Worm (Caenorhabditis elegans) whole organism, L3 larva: ENCODE measurements around the gene lido-2.

Experiments used
- R02D3.7 ChIP-seq: fragments of 150-350 bp; optimal IDR thresholded peaks from 2 replicates; lab custom pipeline; 2014; ENCODE audit warnings: missing biosample characterization, missing genetic modification characterization
- ZK546.5 ChIP-seq: sonication (generic microtip); optimal IDR thresholded peaks from 2 replicates; lab custom pipeline; 2017; ENCODE audit warnings: missing biosample characterization, missing genetic modification characterization
- aly-2 ChIP-seq: fragments of 150-350 bp; optimal IDR thresholded peaks from 2 replicates; lab custom pipeline; 2014; ENCODE audit warnings: missing biosample characterization, missing genetic modification characterization
- ceh-16 ChIP-seq: sonication (generic microtip); optimal IDR thresholded peaks from 2 replicates; lab custom pipeline; 2017; ENCODE audit warnings: missing biosample characterization, missing genetic modification characterization
- ceh-28 ChIP-seq: fragments of 150-350 bp; optimal IDR thresholded peaks from 2 replicates; lab custom pipeline; 2014; ENCODE audit warnings: missing biosample characterization, missing genetic modification reagents, missing genetic modification characterization
- ceh-9 ChIP-seq: sonication (generic microtip); optimal IDR thresholded peaks from 2 replicates; lab custom pipeline; 2018; ENCODE audit warnings: missing biosample characterization, missing genetic modification characterization
- daf-12 ChIP-seq: fragments of 150-350 bp; optimal IDR thresholded peaks from 2 replicates; lab custom pipeline; 2014; ENCODE audit warnings: missing biosample characterization, missing genetic modification reagents, missing genetic modification characterization
- egl-27 ChIP-seq: sonication (generic microtip); optimal IDR thresholded peaks from 4 replicates; lab custom pipeline; 2017; ENCODE audit warnings: missing biosample characterization, missing genetic modification reagents, missing genetic modification characterization
- egl-5 ChIP-seq: fragments of 150-350 bp; optimal IDR thresholded peaks from 2 replicates; lab custom pipeline; 2017; ENCODE audit warnings: missing biosample characterization, missing genetic modification reagents, missing genetic modification characterization, inconsistent platforms
- elt-1 ChIP-seq: fragments of 150-350 bp; optimal IDR thresholded peaks from 2 replicates; lab custom pipeline; 2014; ENCODE audit warnings: missing biosample characterization, missing genetic modification characterization
- elt-2 ChIP-seq: sonication (generic microtip); optimal IDR thresholded peaks from 2 replicates; lab custom pipeline; 2016; ENCODE audit warnings: missing genetic modification reagents, mild to moderate bottlenecking, missing genetic modification characterization, missing compliant biosample characterization
- elt-3 ChIP-seq, 3 experiments: fragments of 150-350 bp in 1 of 3; sonication (generic microtip) in 2 of 3; optimal IDR thresholded peaks; 2 replicates in 2 of 3; 4 replicates in 1 of 3; lab custom pipeline; 2014 to 2017; ENCODE audit warnings: missing biosample characterization in 3 of 3, missing genetic modification characterization in 3 of 3
- eor-1 ChIP-seq, 2 experiments: fragments of 150-350 bp; optimal IDR thresholded peaks; 2 replicates each; lab custom pipeline; 2014 to 2018; ENCODE audit warnings: missing biosample characterization in 2 of 2, missing genetic modification characterization in 2 of 2
- fkh-10 ChIP-seq: sonication (generic microtip); optimal IDR thresholded peaks from 2 replicates; lab custom pipeline; 2017; ENCODE audit warnings: missing biosample characterization, missing genetic modification reagents, missing genetic modification characterization
- fkh-2 ChIP-seq: fragments of 150-350 bp; optimal IDR thresholded peaks from 2 replicates; lab custom pipeline; 2014; ENCODE audit warnings: missing biosample characterization, missing genetic modification reagents, missing genetic modification characterization
- hmg-11 ChIP-seq: sonication (generic microtip); optimal IDR thresholded peaks from 2 replicates; lab custom pipeline; 2016; ENCODE audit warnings: missing genetic modification characterization, missing compliant biosample characterization
- jun-1 ChIP-seq: fragments of 150-350 bp; optimal IDR thresholded peaks from 2 replicates; lab custom pipeline; 2014; ENCODE audit warnings: missing biosample characterization, missing genetic modification reagents, missing genetic modification characterization
- lin-15B ChIP-seq: fragments of 150-350 bp; optimal IDR thresholded peaks from 2 replicates; lab custom pipeline; 2014; ENCODE audit warnings: missing biosample characterization, missing genetic modification characterization
- lin-39 ChIP-seq: fragments of 150-350 bp; optimal IDR thresholded peaks from 2 replicates; lab custom pipeline; 2018; ENCODE audit warnings: missing biosample characterization, missing genetic modification reagents, missing genetic modification characterization
- lsy-12 ChIP-seq: sonication (generic microtip); optimal IDR thresholded peaks from 2 replicates; lab custom pipeline; 2016; ENCODE audit warnings: mild to moderate bottlenecking, missing genetic modification characterization, missing compliant biosample characterization
- mdl-1 ChIP-seq: fragments of 150-350 bp; optimal IDR thresholded peaks from 2 replicates; lab custom pipeline; 2014; ENCODE audit warnings: missing biosample characterization, missing genetic modification characterization
- mml-1 ChIP-seq: fragments of 150-350 bp; sonication (generic microtip); optimal IDR thresholded peaks from 3 replicates; lab custom pipeline; 2014; ENCODE audit warnings: missing biosample characterization, missing genetic modification characterization
- nfya-1 ChIP-seq: sonication (generic microtip); optimal IDR thresholded peaks from 2 replicates; lab custom pipeline; 2017; ENCODE audit warnings: missing genetic modification characterization, mild to moderate bottlenecking, missing compliant biosample characterization, antibody characterized with exemption, moderate library complexity; ENCODE audit not compliant: insufficient read depth
- nhr-11 ChIP-seq: fragments of 150-350 bp; optimal IDR thresholded peaks from 2 replicates; lab custom pipeline; 2014; ENCODE audit warnings: missing biosample characterization, missing genetic modification characterization
- nhr-12 ChIP-seq: fragments of 150-350 bp; optimal IDR thresholded peaks from 2 replicates; lab custom pipeline; 2014; ENCODE audit warnings: missing biosample characterization, missing genetic modification characterization
- nhr-237 ChIP-seq: fragments of 150-350 bp; optimal IDR thresholded peaks from 2 replicates; lab custom pipeline; 2014; ENCODE audit warnings: missing biosample characterization, missing genetic modification characterization
- nhr-28 ChIP-seq: fragments of 150-350 bp; optimal IDR thresholded peaks from 2 replicates; lab custom pipeline; 2014; ENCODE audit warnings: missing biosample characterization, missing genetic modification characterization
- nhr-43 ChIP-seq: sonication (generic microtip); optimal IDR thresholded peaks from 2 replicates; lab custom pipeline; 2016; ENCODE audit warnings: mild to moderate bottlenecking, missing genetic modification characterization, missing compliant biosample characterization; ENCODE audit not compliant: poor library complexity, severe bottlenecking
- nhr-67 ChIP-seq: fragments of 150-350 bp; optimal IDR thresholded peaks from 2 replicates; lab custom pipeline; 2014; ENCODE audit warnings: missing biosample characterization, missing genetic modification characterization
- nhr-76 ChIP-seq: fragments of 150-350 bp; sonication (generic microtip); optimal IDR thresholded peaks from 5 replicates; lab custom pipeline; 2014; ENCODE audit warnings: missing biosample characterization, missing genetic modification characterization
- nhr-77 ChIP-seq: fragments of 150-350 bp; optimal IDR thresholded peaks from 2 replicates; lab custom pipeline; 2014; ENCODE audit warnings: missing biosample characterization, missing genetic modification characterization
- pha-4 ChIP-seq: fragments of 150-350 bp; optimal IDR thresholded peaks from 2 replicates; lab custom pipeline; 2014; ENCODE audit warnings: missing biosample characterization, missing genetic modification reagents, missing genetic modification characterization
- pqm-1 ChIP-seq: fragments of 150-350 bp; optimal IDR thresholded peaks from 2 replicates; lab custom pipeline; 2017; ENCODE audit warnings: missing biosample characterization, missing genetic modification characterization, inconsistent platforms
- sea-2 ChIP-seq: fragments of 150-350 bp; sonication (generic microtip); optimal IDR thresholded peaks from 4 replicates; lab custom pipeline; 2014; ENCODE audit warnings: missing biosample characterization, missing genetic modification reagents, missing genetic modification characterization
- skn-1 ChIP-seq: fragments of 150-350 bp; optimal IDR thresholded peaks from 2 replicates; lab custom pipeline; 2014; ENCODE audit warnings: missing biosample characterization, missing genetic modification characterization
- snpc-4 ChIP-seq: fragments of 150-350 bp; optimal IDR thresholded peaks from 2 replicates; lab custom pipeline; 2014; ENCODE audit warnings: missing biosample characterization, missing genetic modification characterization
- tbx-2 ChIP-seq: sonication (generic microtip); optimal IDR thresholded peaks from 2 replicates; lab custom pipeline; 2016; ENCODE audit warnings: mild to moderate bottlenecking, missing genetic modification characterization, missing compliant biosample characterization
- unc-62 ChIP-seq: fragments of 150-350 bp; sonication (generic microtip); optimal IDR thresholded peaks from 4 replicates; lab custom pipeline; 2014; ENCODE audit warnings: missing biosample characterization, missing genetic modification reagents, missing genetic modification characterization
- zag-1 ChIP-seq: fragments of 150-350 bp; optimal IDR thresholded peaks from 2 replicates; lab custom pipeline; 2014; ENCODE audit warnings: missing biosample characterization, missing genetic modification characterization
- ztf-11 ChIP-seq: fragments of 150-350 bp; optimal IDR thresholded peaks from 2 replicates; lab custom pipeline; 2014; ENCODE audit warnings: missing biosample characterization, missing genetic modification characterization
- ztf-4 ChIP-seq: fragments of 150-350 bp; optimal IDR thresholded peaks from 2 replicates; lab custom pipeline; 2014; ENCODE audit warnings: missing biosample characterization, missing genetic modification characterization

Gene lido-2

DNA sequence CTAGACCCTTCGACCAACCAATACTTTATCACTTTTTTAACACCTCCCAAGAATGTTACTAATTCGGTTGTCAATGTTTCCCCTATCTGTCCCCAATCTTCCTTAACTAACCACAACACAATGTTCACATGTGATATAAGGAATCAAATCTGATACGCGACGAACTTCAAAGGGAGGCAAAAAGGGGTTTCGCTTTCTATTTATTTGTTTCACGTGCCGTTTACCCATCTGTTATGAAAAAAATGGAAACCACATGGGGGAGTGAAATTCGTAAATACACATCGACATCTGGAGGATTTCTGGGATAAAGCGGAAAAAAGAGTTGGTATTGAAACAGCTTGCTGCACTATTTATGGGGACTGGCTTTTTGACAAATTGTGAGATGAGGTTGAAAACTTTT, 38.4 kb downstream of the lido-2 start:
- TF ChIP-seq nhr-43 (tag; lab: Kevin White, UChicago) (peak; percentile 41), pha-4 (tag; lab: Kevin White, UChicago) (peak; percentile 40), mml-1 (tag; lab: Kevin White, UChicago) (no peak)
- TF ChIP-seq, all 47 proteins: peak for 2

DNA sequence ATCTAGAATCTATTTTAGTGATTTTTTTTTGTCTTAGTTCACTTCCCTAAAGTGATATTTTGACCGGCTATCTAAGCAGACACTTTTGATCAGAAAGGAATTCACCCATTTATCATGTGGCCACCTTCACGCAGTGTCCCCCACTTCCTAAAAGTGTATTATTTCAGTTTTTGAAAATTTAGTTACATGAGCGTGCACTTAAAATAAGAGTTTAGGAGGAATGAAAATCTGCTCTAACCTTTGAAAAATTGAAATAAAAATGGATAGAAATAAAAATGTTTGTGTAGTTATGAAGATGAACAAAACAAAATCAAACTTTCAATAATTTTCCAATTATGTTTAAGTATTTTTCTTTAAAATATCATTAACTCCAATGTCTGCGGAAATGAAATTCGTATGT, 40.8 kb downstream of the lido-2 start:
- no peak for TF ChIP-seq daf-12
- no peak for TF ChIP-seq nhr-12 (tag; lab: Kevin White, UChicago)
- no peak for TF ChIP-seq nhr-76
- TF ChIP-seq mdl-1 (tag; lab: Kevin White, UChicago), result no peak
- TF ChIP-seq ztf-11, result no peak
- no peak for TF ChIP-seq egl-27 (tag; lab: Kevin White, UChicago)
- TF ChIP-seq snpc-4 (tag; lab: Kevin White, UChicago), result no peak
- TF ChIP-seq fkh-10 (GFP tag; lab: Kevin White, UChicago), result no peak
- no peak for TF ChIP-seq zag-1 (tag; lab: Kevin White, UChicago)
- TF ChIP-seq eor-1 (tag; optimal IDR thresholded peaks at IDR 0.05; lab: Kevin White, UChicago), result no peak
- no peak for TF ChIP-seq elt-1 (tag; lab: Kevin White, UChicago)
- TF ChIP-seq ceh-16 (tag; lab: Kevin White, UChicago), result no peak
- no peak for TF ChIP-seq pqm-1 (tag; lab: Kevin White, UChicago)
- no peak for TF ChIP-seq elt-3 (tag; optimal IDR thresholded peaks at IDR 0.05; lab: Kevin White, UChicago)
- TF ChIP-seq lin-15B (tag; lab: Kevin White, UChicago), result no peak
- no peak for TF ChIP-seq lsy-12 (tag; lab: Kevin White, UChicago)
- TF ChIP-seq nhr-237 (tag; lab: Kevin White, UChicago), result no peak

DNA sequence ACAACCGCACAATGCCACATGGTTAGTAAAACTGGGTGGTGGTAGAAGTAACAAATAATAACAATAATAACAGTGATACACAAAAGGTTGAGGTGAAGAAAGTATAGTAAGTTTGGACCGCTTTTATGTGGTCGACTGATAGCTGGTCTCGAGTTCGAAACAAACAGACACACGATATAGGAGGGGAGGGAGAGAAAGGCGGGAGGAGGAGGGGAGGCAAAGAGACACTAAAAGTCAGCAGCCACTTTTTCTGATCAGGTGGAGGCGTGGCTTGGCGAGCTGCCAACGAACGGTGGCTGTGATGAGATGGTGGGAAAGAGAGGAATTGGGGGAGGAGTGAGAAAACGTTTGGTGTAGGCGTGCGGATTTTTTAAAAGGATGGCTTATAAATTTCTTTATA, 42.2 kb downstream of the lido-2 start:
- TF ChIP-seq nfya-1 (no peak), lsy-12 (tag; lab: Kevin White, UChicago) (no peak), nhr-28 (tag; lab: Kevin White, UChicago) (no peak), pha-4 (tag; lab: Kevin White, UChicago) (peak; percentile 39), unc-62 (GFP tag; lab: Kevin White, UChicago) (no peak), elt-2 (tag; lab: Kevin White, UChicago) (peak; percentile 11), R02D3.7 (no peak), nhr-43 (tag; lab: Kevin White, UChicago) (no peak), snpc-4 (tag; lab: Kevin White, UChicago) (no peak)
- TF ChIP-seq, all 47 proteins: peak for 2

DNA sequence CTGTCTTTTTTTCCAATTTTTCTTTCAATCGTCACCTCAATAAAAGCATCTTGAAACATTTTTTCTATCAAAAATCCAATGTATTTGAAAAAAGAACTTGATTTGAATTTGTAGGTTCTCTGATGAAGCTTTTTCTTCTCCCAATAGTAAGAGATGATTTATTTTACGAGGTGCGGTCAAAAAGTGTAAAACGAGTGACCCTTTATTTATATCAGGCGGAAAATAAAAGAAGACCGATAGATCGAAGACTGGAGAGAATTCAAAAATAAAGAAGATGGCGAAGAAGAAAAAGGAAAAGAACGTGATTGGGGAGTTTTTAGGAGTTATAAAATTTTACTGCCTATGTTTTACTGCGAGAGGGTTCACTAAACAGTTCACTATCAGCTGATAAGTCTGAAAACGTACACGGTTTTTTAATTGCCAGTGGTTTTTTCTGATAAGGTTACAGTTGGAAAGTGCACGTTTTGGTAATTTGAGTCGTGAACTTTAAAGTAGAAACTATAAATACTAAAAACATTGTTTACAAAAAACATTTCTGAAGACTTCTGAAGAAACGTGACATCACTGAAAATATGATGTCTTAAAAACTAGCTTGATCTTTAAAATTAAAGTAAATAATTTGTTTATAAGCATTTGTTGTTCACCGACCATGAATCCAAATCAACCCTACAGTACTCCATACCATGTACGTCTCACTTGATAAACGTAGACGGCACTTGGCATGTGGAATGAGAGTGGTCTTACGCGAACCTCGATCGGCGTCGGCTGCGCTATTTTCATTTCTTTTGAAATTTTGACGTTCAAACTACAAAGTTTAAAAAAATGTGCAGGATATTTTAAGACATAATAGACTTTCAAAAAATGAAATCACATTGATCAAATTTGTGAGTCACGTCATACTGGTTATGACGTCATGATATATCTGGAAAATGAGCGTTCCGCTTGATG, 44.4 kb downstream of the lido-2 start:
- TF ChIP-seq nhr-43 (tag; lab: Kevin White, UChicago) (no peak), mml-1 (tag; lab: Kevin White, UChicago) (no peak), elt-1 (tag; lab: Kevin White, UChicago) (no peak), nhr-67 (tag; lab: Kevin White, UChicago) (no peak), ceh-28 (tag; lab: Kevin White, UChicago) (no peak), lsy-12 (tag; lab: Kevin White, UChicago) (no peak), egl-27 (tag; lab: Kevin White, UChicago) (no peak), ceh-9 (tag; lab: Kevin White, UChicago) (no peak), tbx-2 (no peak), ztf-4 (peak; percentile 54), eor-1 (tag; optimal IDR thresholded peaks at IDR 0.05; lab: Kevin White, UChicago) (no peak), egl-5 (tag; lab: Kevin White, UChicago) (no peak), lin-39 (tag; lab: Kevin White, UChicago) (no peak), nhr-237 (tag; lab: Kevin White, UChicago) (no peak), skn-1 (no peak), zag-1 (tag; lab: Kevin White, UChicago) (no peak), ceh-16 (tag; lab: Kevin White, UChicago) (no peak), daf-12 (no peak), jun-1 (tag; lab: Kevin White, UChicago) (no peak), pha-4 (tag; lab: Kevin White, UChicago) (no peak), nhr-11 (tag; lab: Kevin White, UChicago) (no peak), ZK546.5 (tag; lab: Kevin White, UChicago) (no peak), fkh-2 (tag; lab: Kevin White, UChicago) (no peak), aly-2 (no peak), sea-2 (GFP tag; lab: Kevin White, UChicago) (no peak), elt-2 (tag; lab: Kevin White, UChicago) (peak; percentile 78), unc-62 (GFP tag; lab: Kevin White, UChicago) (no peak), lin-15B (tag; lab: Kevin White, UChicago) (no peak), mdl-1 (tag; lab: Kevin White, UChicago) (no peak), nfya-1 (no peak), fkh-10 (GFP tag; lab: Kevin White, UChicago) (no peak), nhr-77 (tag; lab: Kevin White, UChicago) (no peak), snpc-4 (tag; lab: Kevin White, UChicago) (peak; percentile 37), nhr-76 (no peak), ztf-11 (no peak), hmg-11 (tag; lab: Kevin White, UChicago) (no peak), nhr-12 (tag; lab: Kevin White, UChicago) (no peak)
